Worm (Caenorhabditis elegans): Measurements from ENCODE around the gene C27H5.2.

The C27H5.2 gene

ce11 chrII:7151969-7152631, 3.3 kb upstream of the C27H5.2 start, which contains the start of gene fust-1 (continued):
- TF ChIP-seq F57C9.4 (tag; optimal IDR thresholded peaks at IDR 0.05), result no peak
- 0 out of 2 replicates have a peak, but pooled peaks have one; percentile 60 for TF ChIP-seq cebp-2 (GFP tag; IDR thresholded peaks at IDR 0.05)
- peak; percentile 87 for TF ChIP-seq Y56A3A.18 (GFP tag; IDR thresholded peaks at IDR 0.05)
- TF ChIP-seq chd-7 (tag; optimal IDR thresholded peaks at IDR 0.05), result peak; percentile 80
- TF ChIP-seq ekl-4 (GFP tag; IDR thresholded peaks at IDR 0.05), result peak; percentile 96
- TF ChIP-seq Y95B8A.8 (GFP tag; IDR thresholded peaks at IDR 0.05), result peak; percentile 93
- peak; percentile 83 for TF ChIP-seq F49E8.2 (tag; optimal IDR thresholded peaks at IDR 0.05; ENCODE audit: insufficient read depth)
- peak; percentile 22 for TF ChIP-seq mes-4 (tag; optimal IDR thresholded peaks at IDR 0.05)
- TF ChIP-seq ets-4 (GFP tag; optimal IDR thresholded peaks at IDR 0.05), result peak; percentile 48
- TF ChIP-seq Y53F4B.3 (GFP tag; IDR thresholded peaks at IDR 0.05), result no peak
- TF ChIP-seq nfya-2 (GFP tag; IDR thresholded peaks at IDR 0.05), result no peak
- TF ChIP-seq attf-5 (GFP tag; optimal IDR thresholded peaks at IDR 0.05), result peak; percentile 99
- peak; percentile 88 for TF ChIP-seq K12H6.12 (tag; optimal IDR thresholded peaks at IDR 0.05)
- TF ChIP-seq F37B4.10 (GFP tag; IDR thresholded peaks at IDR 0.05), result no peak
- no peak for TF ChIP-seq mel-28 (tag; optimal IDR thresholded peaks at IDR 0.05; ENCODE audit: borderline replicate concordance)
- TF ChIP-seq ztf-18 (tag; optimal IDR thresholded peaks at IDR 0.05), result peak; percentile 100
- peak; percentile 17 for TF ChIP-seq F52B5.7 (tag; optimal IDR thresholded peaks at IDR 0.05)
- TF ChIP-seq unc-62 (GFP tag; optimal IDR thresholded peaks at IDR 0.05), result no peak
- TF ChIP-seq B0035.1 (tag; optimal IDR thresholded peaks at IDR 0.05), result peak; percentile 42
- TF ChIP-seq nfya-1 (tag; optimal IDR thresholded peaks at IDR 0.05; ENCODE audit: borderline replicate concordance, insufficient read depth), result no peak
- peak; percentile 88 for TF ChIP-seq ztf-26 (tag; optimal IDR thresholded peaks at IDR 0.05)
- TF ChIP-seq snpc-1.3 (tag; optimal IDR thresholded peaks at IDR 0.05; ENCODE audit: insufficient read depth), result peak; percentile 95
- peak; percentile 47 for TF ChIP-seq pha-4 (tag; optimal IDR thresholded peaks at IDR 0.05)
- TF ChIP-seq repo-1 (tag; optimal IDR thresholded peaks at IDR 0.05), result peak; percentile 94
- TF ChIP-seq attf-3 (GFP tag; conservative IDR thresholded peaks at IDR 0.05), result peak; percentile 86
- peak; percentile 77; the same call in 1 of the 2 replicates for TF ChIP-seq ztf-6 (GFP tag; IDR thresholded peaks at IDR 0.05)
- peak; percentile 82 for TF ChIP-seq F33H1.4 (GFP tag; IDR thresholded peaks at IDR 0.05)
- 0 out of 2 replicates have a peak, but pooled peaks have one; percentile 24 for TF ChIP-seq bed-2 (GFP tag; IDR thresholded peaks at IDR 0.05)
- TF ChIP-seq lag-1 (GFP tag; IDR thresholded peaks at IDR 0.05), result no peak
- TF ChIP-seq madf-3 (GFP tag; IDR thresholded peaks at IDR 0.05), result peak; percentile 95
- TF ChIP-seq dpff-1 (tag; optimal IDR thresholded peaks at IDR 0.05), result no peak
- peak; percentile 54 to 78 for TF ChIP-seq let-607 (tag; optimal IDR thresholded peaks at IDR 0.05)

ce11 chrII:7153095-7153494, 2.3 kb upstream of the C27H5.2 start:
- peak; percentile 51; the same call in 1 of the 2 replicates for TF ChIP-seq egrh-3 (GFP tag; IDR thresholded peaks at IDR 0.05)
- TF ChIP-seq zfh-2 (GFP tag; conservative IDR thresholded peaks at IDR 0.05), result peak; percentile 83
- 0 out of 2 replicates have a peak, but pooled peaks have one; percentile 8 for TF ChIP-seq hsf-1 (GFP tag; IDR thresholded peaks at IDR 0.05)

ce11 chrII:7154711-7155110, 670 bp upstream of the C27H5.2 start:
- TF ChIP-seq egrh-3 (GFP tag; IDR thresholded peaks at IDR 0.05) (peak; percentile 88), ekl-4 (GFP tag; IDR thresholded peaks at IDR 0.05) (no peak), zfh-2 (GFP tag; conservative IDR thresholded peaks at IDR 0.05) (peak; percentile 88)

Data from whole organism, young adult.